Worm (Caenorhabditis elegans) whole organism, L2 larva: ENCODE measurements around the gene C25D7.10.

Experiments used
- lsy-2 ChIP-seq, 2 experiments: fragments of 150-350 bp in 1 of 2; sonication (generic microtip) in 1 of 2; optimal IDR thresholded peaks; 2 replicates each; lab custom pipeline; 2014 to 2017; ENCODE audit warnings: missing biosample characterization in 2 of 2, missing genetic modification characterization in 2 of 2
- mdl-1 ChIP-seq, 2 experiments: fragments of 150-350 bp in 1 of 2; sonication (generic microtip) in 1 of 2; optimal IDR thresholded peaks; 2 replicates each; lab custom pipeline; 2017; ENCODE audit warnings: missing biosample characterization in 2 of 2, missing genetic modification characterization in 2 of 2
- nhr-11 ChIP-seq: fragments of 150-350 bp; optimal IDR thresholded peaks from 2 replicates; lab custom pipeline; 2014; ENCODE audit warnings: missing biosample characterization, missing genetic modification characterization
- nhr-237 ChIP-seq: fragments of 150-350 bp; optimal IDR thresholded peaks from 2 replicates; lab custom pipeline; 2014; ENCODE audit warnings: missing biosample characterization, missing genetic modification characterization
- sem-4 ChIP-seq: fragments of 150-350 bp; optimal IDR thresholded peaks from 2 replicates; lab custom pipeline; 2014; ENCODE audit warnings: missing biosample characterization, missing genetic modification reagents, missing genetic modification characterization
- snpc-4 ChIP-seq: fragments of 150-350 bp; optimal IDR thresholded peaks from 2 replicates; lab custom pipeline; 2014; ENCODE audit warnings: missing biosample characterization, missing genetic modification characterization
- ztf-1 ChIP-seq: fragments of 200-800 bp; sonication (Bioruptor generic); conservative IDR thresholded peaks from 2 replicates; pipeline ENCODE4 v1.3.6; 2022; ENCODE audit warnings: missing genetic modification characterization, missing compliant biosample characterization
- ztf-4 ChIP-seq: fragments of 150-350 bp; optimal IDR thresholded peaks from 2 replicates; lab custom pipeline; 2014; ENCODE audit warnings: missing biosample characterization, missing genetic modification characterization

DNA sequence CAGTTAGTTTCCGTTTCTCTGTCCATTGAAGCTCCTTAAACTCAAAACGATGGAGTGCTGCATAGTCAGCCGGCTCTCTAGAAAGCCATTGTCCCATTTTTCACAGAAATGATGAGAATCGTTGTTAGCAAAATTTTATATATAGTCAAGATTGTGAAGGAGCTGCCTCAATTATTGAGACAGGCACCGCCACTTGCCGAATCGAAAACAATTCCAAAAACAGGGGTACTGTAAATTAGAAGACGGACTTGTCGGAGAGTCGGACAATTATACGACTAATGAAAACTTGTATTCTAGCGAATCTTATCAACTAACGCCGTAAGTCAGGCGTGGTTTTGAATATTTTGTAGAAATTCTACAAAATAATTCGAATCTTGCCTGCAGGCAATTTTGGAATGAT, 47.0 kb upstream of the C25D7.10 start, which contains the start of gene F14H8.2:
- no peak for TF ChIP-seq lsy-2 (tag; optimal IDR thresholded peaks at IDR 0.05; lab: Kevin White, UChicago)
- no peak for TF ChIP-seq ztf-4 (tag; lab: Kevin White, UChicago)
- no peak for TF ChIP-seq mdl-1 (tag; optimal IDR thresholded peaks at IDR 0.05; lab: Kevin White, UChicago)
- TF ChIP-seq snpc-4 (tag; lab: Kevin White, UChicago), result no peak
- TF ChIP-seq nhr-237 (tag; lab: Kevin White, UChicago), result no peak
- TF ChIP-seq sem-4, result no peak
- no peak for TF ChIP-seq nhr-11 (tag; lab: Kevin White, UChicago)
- no peak for TF ChIP-seq ztf-1 (GFP tag; lab: Robert Waterston, UW)
